Worm (Caenorhabditis elegans): ENCODE results near the gene npr-7.

DNA sequence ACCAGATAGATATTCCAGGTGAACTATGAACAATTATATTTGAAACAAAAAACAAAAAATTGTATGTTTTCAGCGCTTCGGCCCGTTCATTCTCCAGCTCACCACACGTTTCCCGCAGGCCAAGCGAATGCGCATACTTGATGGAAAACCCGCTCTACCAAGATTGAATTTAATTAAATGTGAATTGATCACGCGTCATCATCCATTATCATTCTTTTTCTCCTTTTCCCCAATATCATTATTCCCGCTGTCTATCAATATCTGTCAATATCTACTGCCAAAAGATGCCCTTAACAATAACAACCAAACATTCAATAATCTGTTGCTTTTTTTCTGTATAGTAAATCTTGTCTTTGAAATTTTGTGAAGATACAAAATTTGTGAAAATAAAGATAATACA lies 17.2 kb upstream of the npr-7 start:
- TF ChIP-seq B0310.2 (tag; optimal IDR thresholded peaks at IDR 0.05), result no peak
- no peak for TF ChIP-seq ama-1 (optimal IDR thresholded peaks at IDR 0.05)
- TF ChIP-seq F13C5.2 (tag; optimal IDR thresholded peaks at IDR 0.05), result no peak
- TF ChIP-seq sea-1 (GFP tag; conservative IDR thresholded peaks at IDR 0.05), result no peak
- no peak for TF ChIP-seq ceh-36 (tag; optimal IDR thresholded peaks at IDR 0.05)

Measured in whole organism, early embryonic.